Fruit fly (Drosophila melanogaster): Measurements from ENCODE around the gene Skel.
A peak's percentile ranks its signal among the peaks of the same experiment; 100 is the strongest.

Gene Skel

DNA sequence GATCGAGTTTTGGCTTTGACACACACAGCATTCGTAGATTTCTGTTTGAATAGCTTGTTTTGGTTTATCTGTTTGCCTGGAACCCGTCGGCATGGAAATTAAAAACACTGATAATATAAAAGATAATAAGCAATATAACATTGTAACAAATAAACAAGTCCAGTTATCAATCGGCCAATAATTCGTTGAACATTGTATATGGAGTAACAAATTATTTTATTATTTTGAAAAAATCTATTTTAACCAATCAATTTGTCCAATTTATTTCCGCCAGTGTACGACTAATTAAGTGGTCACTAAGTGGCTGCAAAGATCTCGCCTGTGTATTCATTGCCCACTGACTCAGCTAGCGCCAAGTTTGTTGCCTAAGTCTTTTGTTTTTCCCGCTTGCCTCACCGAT is 2.1 kb downstream of the Skel start (continued):
- TF ChIP-seq z (GFP tag; IDR thresholded peaks at IDR 0.05): no peak
- no peak for TF ChIP-seq aop (GFP tag; IDR thresholded peaks at IDR 0.05)
- peak; percentile 65 for TF ChIP-seq CG12769 (tag; optimal IDR thresholded peaks at IDR 0.05)
- no peak for TF ChIP-seq onecut (GFP tag; IDR thresholded peaks at IDR 0.05)
- TF ChIP-seq ttk (GFP tag; IDR thresholded peaks at IDR 0.05): 0 out of 2 replicates have a peak, but pooled peaks have one; percentile 13
- TF ChIP-seq dysf (GFP tag; IDR thresholded peaks at IDR 0.05): peak; percentile 80
- TF ChIP-seq CG4617 (GFP tag; optimal IDR thresholded peaks at IDR 0.05; ENCODE audit: borderline replicate concordance): no peak
- TF ChIP-seq caup (GFP tag; optimal IDR thresholded peaks at IDR 0.05; ENCODE audit: severe bottlenecking): peak; percentile 67
- TF ChIP-seq Spps (tag; optimal IDR thresholded peaks at IDR 0.05): no peak
- no peak for TF ChIP-seq Max (GFP tag; optimal IDR thresholded peaks at IDR 0.05)
- TF ChIP-seq CG4360 (GFP tag; IDR thresholded peaks at IDR 0.05): no peak
- TF ChIP-seq Mrtf (GFP tag; IDR thresholded peaks at IDR 0.05): peak; percentile 42; the same call in 1 of the 3 replicates
- TF ChIP-seq yki (optimal IDR thresholded peaks at IDR 0.05): no peak
- TF ChIP-seq Lhr (GFP tag; optimal IDR thresholded peaks at IDR 0.05): no peak
- TF ChIP-seq CG7271 (tag; optimal IDR thresholded peaks at IDR 0.05): no peak
- TF ChIP-seq chn (GFP tag; optimal IDR thresholded peaks at IDR 0.05): no peak
- TF ChIP-seq H2.0 (GFP tag; IDR thresholded peaks at IDR 0.05): no peak
- no peak for TF ChIP-seq Dip2 (GFP tag; IDR thresholded peaks at IDR 0.05)
- 0 out of 3 replicates have a peak, but pooled peaks have one; percentile 9 for TF ChIP-seq CG11093 (GFP tag; IDR thresholded peaks at IDR 0.05)
- TF ChIP-seq pan (optimal IDR thresholded peaks at IDR 0.05): no peak
- peak in 1 of 2 experiments; percentile 56 for TF ChIP-seq pan (GFP tag; optimal IDR thresholded peaks at IDR 0.05 in 1 of 2, IDR thresholded peaks at IDR 0.05 in 1 of 2)
- no peak for TF ChIP-seq CG9797 (GFP tag; optimal IDR thresholded peaks at IDR 0.05)
- TF ChIP-seq CG8290 (GFP tag; optimal IDR thresholded peaks at IDR 0.05): no peak
- peak in 1 of 2 experiments; percentile 43 for TF ChIP-seq CG8290 (tag; optimal IDR thresholded peaks at IDR 0.05)
- TF ChIP-seq CG15011 (GFP tag; optimal IDR thresholded peaks at IDR 0.05): no peak
- TF ChIP-seq CG13424 (tag; optimal IDR thresholded peaks at IDR 0.05): peak; percentile 12
- TF ChIP-seq CrebB (tag; optimal IDR thresholded peaks at IDR 0.05): peak; percentile 22
- no peak for TF ChIP-seq fd64A (GFP tag; optimal IDR thresholded peaks at IDR 0.05)
- TF ChIP-seq TFAM (GFP tag; optimal IDR thresholded peaks at IDR 0.05): no peak
- peak; percentile 51; the same call in 1 of the 2 replicates for TF ChIP-seq ara (GFP tag; IDR thresholded peaks at IDR 0.05)
- no peak for TF ChIP-seq cato (GFP tag; optimal IDR thresholded peaks at IDR 0.05; ENCODE audit: borderline replicate concordance)
- TF ChIP-seq BtbVII (GFP tag; optimal IDR thresholded peaks at IDR 0.05): no peak
- no peak for TF ChIP-seq Doc2 (GFP tag; IDR thresholded peaks at IDR 0.05)
- no peak for TF ChIP-seq sisA (GFP tag; IDR thresholded peaks at IDR 0.05)
- TF ChIP-seq Doc3 (GFP tag; IDR thresholded peaks at IDR 0.05; ENCODE audit: partially characterized antibody): no peak
- no peak for TF ChIP-seq sens-2 (GFP tag; IDR thresholded peaks at IDR 0.05)
- TF ChIP-seq Hr39 (optimal IDR thresholded peaks at IDR 0.05): no peak
- no peak for TF ChIP-seq trh (GFP tag; optimal IDR thresholded peaks at IDR 0.05)
- TF ChIP-seq klu (GFP tag; IDR thresholded peaks at IDR 0.05): 0 out of 2 replicates have a peak, but pooled peaks have one; percentile 11
- no peak for TF ChIP-seq CG4707 (GFP tag; optimal IDR thresholded peaks at IDR 0.05)
- TF ChIP-seq CG12071 (GFP tag; optimal IDR thresholded peaks at IDR 0.05): peak; percentile 10
- TF ChIP-seq Xbp1 (GFP tag; optimal IDR thresholded peaks at IDR 0.05): peak; percentile 22
- no peak for TF ChIP-seq Dad (GFP tag; optimal IDR thresholded peaks at IDR 0.05)
- TF ChIP-seq CG6272 (GFP tag; IDR thresholded peaks at IDR 0.05): 0 out of 2 replicates have a peak, but pooled peaks have one; percentile 20
- TF ChIP-seq CG8478 (optimal IDR thresholded peaks at IDR 0.05): no peak
- TF ChIP-seq Hr51 (GFP tag; optimal IDR thresholded peaks at IDR 0.05): peak in 1 of 2 experiments; percentile 30
- TF ChIP-seq sug (tag; optimal IDR thresholded peaks at IDR 0.05): peak; percentile 4
- TF ChIP-seq hkb (optimal IDR thresholded peaks at IDR 0.05): no peak
- peak; percentile 42; the same call in 1 of the 2 replicates for TF ChIP-seq hkb (GFP tag; IDR thresholded peaks at IDR 0.05)
- TF ChIP-seq dpn (GFP tag; optimal IDR thresholded peaks at IDR 0.05): peak; percentile 17 to 28
- no peak for TF ChIP-seq ac (GFP tag; optimal IDR thresholded peaks at IDR 0.05)
- TF ChIP-seq tin (GFP tag; optimal IDR thresholded peaks at IDR 0.05): peak; percentile 8
- TF ChIP-seq Bdp1 (GFP tag; optimal IDR thresholded peaks at IDR 0.05): no peak

All from whole organism, embryonic.